Worm (Caenorhabditis elegans) whole organism, L4 larva: ENCODE data around the gene T05B4.8.

Experiments used
- R02D3.7 ChIP-seq: fragments of 150-350 bp; sonication (generic microtip); optimal IDR thresholded peaks from 3 replicates; lab custom pipeline; 2014; ENCODE audit warnings: missing biosample characterization, missing genetic modification characterization
- aly-2 ChIP-seq: sonication (generic microtip); optimal IDR thresholded peaks from 2 replicates; lab custom pipeline; 2018; ENCODE audit warnings: missing biosample characterization, missing genetic modification characterization
- ces-1 ChIP-seq: fragments of 150-350 bp; sonication (generic microtip); optimal IDR thresholded peaks from 4 replicates; lab custom pipeline; 2014; ENCODE audit warnings: missing biosample characterization, missing genetic modification reagents, missing genetic modification characterization
- daf-16 ChIP-seq, 3 experiments: sonication (generic microtip); optimal IDR thresholded peaks; 2 replicates each; lab custom pipeline; 2016 to 2017; ENCODE audit warnings: missing genetic modification characterization in 3 of 3, missing genetic modification reagents in 3 of 3, mild to moderate bottlenecking in 2 of 3, missing compliant biosample characterization in 2 of 3, missing biosample characterization in 1 of 3, moderate library complexity in 1 of 3
- daf-19 ChIP-seq: fragments of 200-800 bp; sonication (Bioruptor generic); conservative IDR thresholded peaks from 2 replicates; pipeline ENCODE4 v1.3.6; 2022; ENCODE audit warnings: missing genetic modification characterization, missing compliant biosample characterization
- egl-43 ChIP-seq: fragments of 200-800 bp; sonication (Bioruptor generic); IDR thresholded peaks from 2 replicates; pipeline ENCODE4 v1.3.6; 2022; ENCODE audit warnings: missing genetic modification reagents, missing genetic modification characterization, missing compliant biosample characterization
- hmg-1.1 ChIP-seq: fragments of 200-800 bp; sonication (Bioruptor generic); IDR thresholded peaks from 2 replicates; pipeline ENCODE4 v1.3.6; 2022; ENCODE audit warnings: missing genetic modification reagents, missing genetic modification characterization, missing compliant biosample characterization
- madf-9 ChIP-seq: fragments of 200-800 bp; sonication (Bioruptor generic); conservative IDR thresholded peaks from 2 replicates; pipeline ENCODE4 v1.3.6; 2022; ENCODE audit warnings: missing genetic modification reagents, missing genetic modification characterization, missing compliant biosample characterization
- mdl-1 ChIP-seq, 2 experiments: fragments of 150-350 bp in 1 of 2; sonication (generic microtip) in 1 of 2; optimal IDR thresholded peaks; 2 replicates each; lab custom pipeline; 2014 to 2017; ENCODE audit warnings: missing biosample characterization in 2 of 2, missing genetic modification characterization in 2 of 2
- nhr-76 ChIP-seq: fragments of 150-350 bp; optimal IDR thresholded peaks from 2 replicates; lab custom pipeline; 2014; ENCODE audit warnings: missing biosample characterization, missing genetic modification characterization
- skn-1 ChIP-seq: fragments of 150-350 bp; optimal IDR thresholded peaks from 2 replicates; lab custom pipeline; 2014; ENCODE audit warnings: missing biosample characterization, missing genetic modification characterization
- unc-62 ChIP-seq, 3 experiments: fragments of 150-350 bp in 1 of 3; sonication (generic microtip); optimal IDR thresholded peaks in 2 of 3; peaks in 1 of 3; 1 replicate in 1 of 3; 2 replicates in 2 of 3; lab custom pipeline; 2014 to 2017; ENCODE audit warnings: missing biosample characterization in 3 of 3, missing genetic modification characterization in 3 of 3, missing genetic modification reagents in 3 of 3, missing genotype in 1 of 3

DNA sequence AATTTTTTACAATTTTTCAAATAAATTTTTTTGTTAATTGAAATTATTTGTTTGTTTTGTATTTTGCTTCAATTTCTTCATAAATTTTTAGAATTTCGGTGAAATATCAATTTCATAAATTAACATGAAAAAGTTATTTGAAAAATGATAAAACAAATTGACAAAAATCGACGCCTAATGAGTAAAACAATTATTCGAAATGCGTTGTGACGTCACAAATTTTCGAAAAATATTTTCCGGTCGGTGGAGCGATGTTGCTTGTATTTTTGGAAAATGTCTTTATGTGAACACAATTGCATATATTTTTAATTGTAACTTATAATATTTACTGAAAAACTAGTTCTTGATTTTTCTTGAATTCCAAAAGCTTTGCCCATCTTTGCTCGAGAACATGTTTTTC is 35.4 kb downstream of the T05B4.8 start:
- no peak for TF ChIP-seq R02D3.7 (tag; lab: Kevin White, UChicago)
- TF ChIP-seq skn-1 (tag; lab: Kevin White, UChicago), result no peak
- no peak for TF ChIP-seq madf-9 (GFP tag; lab: Robert Waterston, UW)
- TF ChIP-seq hmg-1.1 (GFP tag; lab: Robert Waterston, UW), result no peak
- no peak for TF ChIP-seq egl-43 (GFP tag; lab: Robert Waterston, UW)
- TF ChIP-seq aly-2 (tag; lab: Kevin White, UChicago), result no peak
- no peak for TF ChIP-seq daf-19
- TF ChIP-seq ces-1 (GFP tag; lab: Kevin White, UChicago), result no peak
- TF ChIP-seq nhr-76, result no peak
- no peak for TF ChIP-seq mdl-1 (tag; optimal IDR thresholded peaks at IDR 0.05; lab: Kevin White, UChicago)
- no peak for TF ChIP-seq daf-16 (GFP tag; optimal IDR thresholded peaks at IDR 0.05; lab: Kevin White, UChicago)
- no peak for TF ChIP-seq daf-16 (tag; optimal IDR thresholded peaks at IDR 0.05; lab: Kevin White, UChicago)
- TF ChIP-seq unc-62 (GFP tag; optimal IDR thresholded peaks at IDR 0.05 in 1 of 2; lab: Kevin White, UChicago), result peak in 1 of 2 experiments; percentile 93
- TF ChIP-seq unc-62 (tag; optimal IDR thresholded peaks at IDR 0.05; lab: Kevin White, UChicago), result no peak
